Worm (Caenorhabditis elegans) whole organism, late embryonic: Measurements from ENCODE around the gene srh-279.

ENCODE experiments used
- C38D4.7 ChIP-seq: fragments of 200-800 bp; sonication (Bioruptor generic); optimal IDR thresholded peaks from 2 replicates; lab custom pipeline; 2018; ENCODE audit warnings: mild to moderate bottlenecking, missing genetic modification characterization, moderate library complexity, missing compliant biosample characterization
- K02D7.2 ChIP-seq: sonication (generic microtip); optimal IDR thresholded peaks from 2 replicates; lab custom pipeline; 2017; ENCODE audit warnings: mild to moderate bottlenecking, missing genetic modification characterization, missing compliant biosample characterization
- ceh-18 ChIP-seq: sonication (generic microtip); optimal IDR thresholded peaks from 2 replicates; lab custom pipeline; 2016; ENCODE audit warnings: missing genetic modification characterization, missing compliant biosample characterization
- ceh-19 ChIP-seq: fragments of 200-800 bp; sonication (Bioruptor generic); optimal IDR thresholded peaks from 2 replicates; lab custom pipeline; 2018; ENCODE audit warnings: mild to moderate bottlenecking, missing genetic modification characterization, missing compliant biosample characterization
- ceh-2 ChIP-seq: sonication (generic microtip); optimal IDR thresholded peaks from 2 replicates; lab custom pipeline; 2016; ENCODE audit warnings: missing genotype, missing genetic modification characterization, missing compliant biosample characterization
- ceh-24 ChIP-seq: sonication (generic microtip); optimal IDR thresholded peaks from 2 replicates; lab custom pipeline; 2016; ENCODE audit warnings: mild to moderate bottlenecking, missing genetic modification characterization, missing compliant biosample characterization
- ceh-30 ChIP-seq: fragments of 150-350 bp; optimal IDR thresholded peaks from 2 replicates; lab custom pipeline; 2014; ENCODE audit warnings: missing biosample characterization, missing genetic modification characterization
- ceh-34 ChIP-seq: sonication (generic microtip); optimal IDR thresholded peaks from 2 replicates; lab custom pipeline; 2016; ENCODE audit warnings: mild to moderate bottlenecking, missing genetic modification characterization, missing compliant biosample characterization
- ceh-45 ChIP-seq: fragments of 200-800 bp; sonication (Bioruptor generic); IDR thresholded peaks from 2 replicates; pipeline ENCODE4 v1.3.6; 2022; ENCODE audit warnings: missing genetic modification reagents, missing genetic modification characterization, missing compliant biosample characterization
- ceh-9 ChIP-seq: sonication (generic microtip); optimal IDR thresholded peaks from 2 replicates; lab custom pipeline; 2016; ENCODE audit warnings: mild to moderate bottlenecking, missing genetic modification characterization, inconsistent platforms, missing compliant biosample characterization
- dve-1 ChIP-seq: sonication (generic microtip); optimal IDR thresholded peaks from 2 replicates; lab custom pipeline; 2017; ENCODE audit warnings: antibody characterized with exemption, mild to moderate bottlenecking, missing genetic modification characterization, missing compliant biosample characterization
- elt-4 ChIP-seq: sonication (generic microtip); optimal IDR thresholded peaks from 2 replicates; lab custom pipeline; 2016; ENCODE audit warnings: missing genetic modification characterization, missing compliant biosample characterization
- ets-4 ChIP-seq: sonication (generic microtip); optimal IDR thresholded peaks from 2 replicates; lab custom pipeline; 2016; ENCODE audit warnings: missing genetic modification characterization, missing compliant biosample characterization
- eyg-1 ChIP-seq: sonication (generic microtip); optimal IDR thresholded peaks from 2 replicates; lab custom pipeline; 2016; ENCODE audit warnings: missing genotype, missing genetic modification characterization, missing compliant biosample characterization
- fax-1 ChIP-seq: sonication (generic microtip); optimal IDR thresholded peaks from 2 replicates; lab custom pipeline; 2016; ENCODE audit warnings: missing genotype, missing genetic modification characterization, missing compliant biosample characterization
- fkh-10 ChIP-seq: fragments of 150-350 bp; optimal IDR thresholded peaks from 2 replicates; lab custom pipeline; 2014; ENCODE audit warnings: missing biosample characterization, missing genetic modification reagents, missing genetic modification characterization
- gmeb-2 ChIP-seq: sonication (generic microtip); optimal IDR thresholded peaks from 2 replicates; lab custom pipeline; 2016; ENCODE audit warnings: missing genetic modification characterization, inconsistent platforms, missing compliant biosample characterization
- hlh-30 ChIP-seq: sonication (generic microtip); optimal IDR thresholded peaks from 2 replicates; lab custom pipeline; 2017; ENCODE audit warnings: antibody characterized with exemption, missing genetic modification characterization, missing compliant biosample characterization; ENCODE audit not compliant: insufficient read depth
- hlh-6 ChIP-seq: sonication (generic microtip); optimal IDR thresholded peaks from 2 replicates; lab custom pipeline; 2016; ENCODE audit warnings: missing genotype, missing genetic modification characterization, missing compliant biosample characterization
- lim-6 ChIP-seq: sonication (generic microtip); optimal IDR thresholded peaks from 2 replicates; lab custom pipeline; 2016; ENCODE audit warnings: missing genetic modification characterization, missing compliant biosample characterization
- madf-2 ChIP-seq: sonication (generic microtip); optimal IDR thresholded peaks from 2 replicates; lab custom pipeline; 2017; ENCODE audit warnings: missing genetic modification characterization, missing compliant biosample characterization
- mec-3 ChIP-seq: sonication (generic microtip); optimal IDR thresholded peaks from 2 replicates; lab custom pipeline; 2016; ENCODE audit warnings: borderline replicate concordance, missing genetic modification characterization, missing compliant biosample characterization
- npax-4 ChIP-seq: sonication (generic microtip); optimal IDR thresholded peaks from 2 replicates; lab custom pipeline; 2016; ENCODE audit warnings: missing genetic modification characterization, missing compliant biosample characterization
- pag-3 ChIP-seq: sonication (generic microtip); optimal IDR thresholded peaks from 2 replicates; lab custom pipeline; 2016; ENCODE audit warnings: missing compliant biosample characterization, missing genetic modification characterization, borderline replicate concordance
- pat-9 ChIP-seq: fragments of 200-800 bp; sonication (Bioruptor generic); optimal IDR thresholded peaks from 2 replicates; lab custom pipeline; 2018; ENCODE audit warnings: mild to moderate bottlenecking, missing genetic modification characterization, moderate library complexity, missing compliant biosample characterization
- pax-1 ChIP-seq: fragments of 150-350 bp; optimal IDR thresholded peaks from 2 replicates; lab custom pipeline; 2014; ENCODE audit warnings: missing biosample characterization, missing genetic modification characterization
- pha-2 ChIP-seq: sonication (generic microtip); optimal IDR thresholded peaks from 2 replicates; lab custom pipeline; 2017; ENCODE audit warnings: mild to moderate bottlenecking, missing genetic modification characterization, missing compliant biosample characterization
- pha-4 ChIP-seq: fragments of 150-350 bp; optimal IDR thresholded peaks from 2 replicates; lab custom pipeline; 2018; ENCODE audit warnings: missing biosample characterization, missing genetic modification reagents, missing genetic modification characterization
- pros-1 ChIP-seq: fragments of 150-350 bp; optimal IDR thresholded peaks from 2 replicates; lab custom pipeline; 2014; ENCODE audit warnings: missing biosample characterization, missing genetic modification reagents, missing genetic modification characterization
- ref-2 ChIP-seq: sonication (generic microtip); optimal IDR thresholded peaks from 2 replicates; lab custom pipeline; 2016; ENCODE audit warnings: missing genetic modification characterization, missing compliant biosample characterization
- rnt-1 ChIP-seq: sonication (generic microtip); optimal IDR thresholded peaks from 2 replicates; lab custom pipeline; 2016; ENCODE audit warnings: missing genetic modification characterization, missing compliant biosample characterization
- sdc-2 ChIP-seq: sonication (generic microtip); optimal IDR thresholded peaks from 2 replicates; lab custom pipeline; 2016; ENCODE audit warnings: missing genotype, missing genetic modification characterization, missing compliant biosample characterization
- sox-2 ChIP-seq: fragments of 200-800 bp; sonication (Bioruptor generic); IDR thresholded peaks from 2 replicates; pipeline ENCODE4 v1.3.6; 2022; ENCODE audit warnings: missing genetic modification reagents, missing genetic modification characterization, missing compliant biosample characterization
- tbx-2 ChIP-seq: sonication (generic microtip); optimal IDR thresholded peaks from 2 replicates; lab custom pipeline; 2016; ENCODE audit warnings: missing genetic modification characterization, missing compliant biosample characterization
- tbx-7 ChIP-seq: sonication (generic microtip); optimal IDR thresholded peaks from 2 replicates; lab custom pipeline; 2016; ENCODE audit warnings: missing genotype, missing genetic modification characterization, missing compliant biosample characterization
- ttx-3 ChIP-seq: sonication (generic microtip); optimal IDR thresholded peaks from 2 replicates; lab custom pipeline; 2016; ENCODE audit warnings: missing genetic modification reagents, missing genetic modification characterization, missing compliant biosample characterization
- unc-42 ChIP-seq: sonication (generic microtip); optimal IDR thresholded peaks from 2 replicates; lab custom pipeline; 2016; ENCODE audit warnings: missing genotype, missing genetic modification characterization, missing compliant biosample characterization
- unc-55 ChIP-seq: sonication (generic microtip); optimal IDR thresholded peaks from 2 replicates; lab custom pipeline; 2017; ENCODE audit warnings: missing biosample characterization, missing genetic modification reagents, missing genetic modification characterization
- zip-5 ChIP-seq: sonication (generic microtip); optimal IDR thresholded peaks from 2 replicates; lab custom pipeline; 2016; ENCODE audit warnings: missing genetic modification characterization, missing compliant biosample characterization

The srh-279 gene

ce11 chrV:16192114-16192513 lies at the start of gene srh-279:
TSS of gene srh-279 (plus strand) at chrV:16192414.
- no peak for TF ChIP-seq unc-42 (tag; lab: Kevin White, UChicago)
- no peak for TF ChIP-seq ref-2
- TF ChIP-seq pax-1 (tag; lab: Kevin White, UChicago) = no peak
- no peak for TF ChIP-seq eyg-1 (tag; lab: Kevin White, UChicago)

- TF ChIP-seq ceh-2 (tag; lab: Kevin White, UChicago) (no peak), pax-1 (tag; lab: Kevin White, UChicago) (no peak), mec-3 (tag; lab: Kevin White, UChicago) (no peak), rnt-1 (no peak)
- TF ChIP-seq, all 69 proteins: peak for 0
Observed at ce11 chrV:16143066-16143581, 49.1 kb upstream of the srh-279 start, which contains the start of gene fbxa-88. TSS of gene fbxa-88 (minus strand) at chrV:16143116.

DNA sequence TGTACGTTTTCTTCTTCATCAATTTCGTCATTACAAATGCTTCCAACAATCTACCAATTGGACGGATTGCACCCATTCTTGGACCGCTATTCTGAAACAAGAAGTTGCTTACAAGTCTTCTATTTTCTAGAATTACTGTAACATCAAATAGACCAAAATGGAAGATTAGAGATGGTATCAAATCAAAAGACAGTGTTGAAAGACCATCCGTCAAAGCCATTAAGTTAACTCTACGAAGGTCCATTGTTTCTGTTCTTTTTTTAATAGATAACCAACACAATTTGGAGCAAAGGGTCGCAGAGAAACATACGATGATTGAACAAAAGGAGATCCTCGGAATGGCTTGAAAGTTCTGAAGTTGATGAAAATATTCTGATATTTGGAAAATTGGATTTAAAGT lies 47.2 kb upstream of the srh-279 start:
- TF ChIP-seq pag-3 (tag; lab: Kevin White, UChicago) (no peak), ttx-3 (no peak), eyg-1 (tag; lab: Kevin White, UChicago) (no peak), elt-4 (no peak), hlh-6 (tag; lab: Kevin White, UChicago) (no peak), ceh-18 (tag; lab: Kevin White, UChicago) (no peak), ceh-30 (tag; lab: Kevin White, UChicago) (no peak), tbx-2 (no peak), lim-6 (no peak), hlh-30 (no peak), C38D4.7 (no peak), ets-4 (tag; lab: Kevin White, UChicago) (no peak), madf-2 (tag; lab: Kevin White, UChicago) (no peak), ceh-24 (no peak), gmeb-2 (tag; lab: Kevin White, UChicago) (no peak), ceh-19 (GFP tag; lab: Kevin White, UChicago) (no peak)
- TF ChIP-seq, all 69 proteins: peak for 0

DNA sequence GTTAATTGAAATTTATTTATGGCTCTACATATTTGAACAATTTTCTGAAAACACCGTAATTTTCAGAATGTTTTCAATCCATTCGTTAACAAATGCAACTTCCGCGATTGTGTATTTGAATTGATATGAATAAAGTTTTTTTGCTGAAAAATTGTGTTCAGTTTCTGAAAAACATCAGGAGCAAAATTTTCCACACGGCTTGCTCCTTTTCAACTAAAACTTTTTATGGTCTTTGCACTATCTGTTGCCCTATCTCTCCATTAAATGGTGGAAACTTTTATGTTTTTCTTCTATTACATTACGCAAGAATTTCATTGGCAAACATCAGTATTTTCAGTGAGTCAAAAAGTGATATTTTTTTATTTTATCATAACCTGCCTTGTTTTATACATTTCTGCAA lies 43.4 kb upstream of the srh-279 start, which contains the start of gene F10A3.4:
TSS of gene F10A3.4 (plus strand) at position 301 of the 400 bp plus-strand sequence.
- TF ChIP-seq ceh-34 (tag; lab: Kevin White, UChicago) (no peak), ceh-9 (no peak), pha-4 (tag; lab: Kevin White, UChicago) (no peak), npax-4 (tag; lab: Kevin White, UChicago) (no peak), ceh-2 (tag; lab: Kevin White, UChicago) (no peak), fax-1 (tag; lab: Kevin White, UChicago) (no peak), ceh-19 (GFP tag; lab: Kevin White, UChicago) (no peak), fkh-10 (no peak), sox-2 (no peak), dve-1 (tag; lab: Kevin White, UChicago) (no peak), K02D7.2 (tag; lab: Kevin White, UChicago) (no peak), C38D4.7 (no peak)

DNA sequence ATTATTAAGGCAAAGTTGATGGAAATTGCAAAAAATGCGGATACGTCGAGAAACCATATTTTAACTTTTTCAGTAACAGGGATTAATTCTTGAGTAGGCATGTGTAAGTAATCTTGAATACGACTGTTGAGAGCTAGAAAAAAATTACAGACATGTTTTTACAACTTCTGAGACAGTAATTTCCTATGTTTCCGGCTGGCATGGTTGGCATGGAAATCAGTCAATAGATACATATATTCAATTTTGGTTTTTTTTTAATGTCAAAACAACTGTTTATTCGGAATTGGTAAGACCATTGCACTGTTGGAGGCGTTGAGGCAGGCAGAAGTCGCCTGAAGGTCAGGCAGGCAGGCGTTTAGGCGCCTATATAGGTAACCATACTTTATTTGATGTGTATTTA lies 38.8 kb upstream of the srh-279 start, which contains the start of gene str-254:
TSS of gene str-254 (minus strand) at position 101 of the 400 bp plus-strand sequence.
- TF ChIP-seq tbx-7 (tag; lab: Kevin White, UChicago) = no peak
- TF ChIP-seq eyg-1 (tag; lab: Kevin White, UChicago) = no peak
- no peak for TF ChIP-seq fax-1 (tag; lab: Kevin White, UChicago)
- TF ChIP-seq rnt-1 = no peak
- TF ChIP-seq dve-1 (tag; lab: Kevin White, UChicago) = no peak
- no peak for TF ChIP-seq pha-2 (tag; lab: Kevin White, UChicago)
- no peak for TF ChIP-seq sdc-2
- TF ChIP-seq ceh-18 (tag; lab: Kevin White, UChicago) = no peak
- no peak for TF ChIP-seq pros-1 (tag; lab: Kevin White, UChicago)
- TF ChIP-seq ceh-45 (GFP tag; lab: Robert Waterston, UW) = no peak
- no peak for TF ChIP-seq unc-55 (GFP tag; lab: Kevin White, UChicago)
- no peak for TF ChIP-seq pat-9 (tag; lab: Kevin White, UChicago)
- no peak for TF ChIP-seq lim-6
- TF ChIP-seq tbx-2 = no peak
- no peak for TF ChIP-seq zip-5 (tag; lab: Kevin White, UChicago)
